Worm (Caenorhabditis elegans) whole organism, late embryonic: ENCODE data around the gene R09F10.8.

Experiments used
- ceh-30 ChIP-seq: fragments of 150-350 bp; optimal IDR thresholded peaks from 2 replicates; lab custom pipeline; 2014; ENCODE audit warnings: missing biosample characterization, missing genetic modification characterization
- elt-2 ChIP-seq: sonication (generic microtip); optimal IDR thresholded peaks from 2 replicates; lab custom pipeline; 2016; ENCODE audit warnings: missing genetic modification reagents, missing genetic modification characterization, missing compliant biosample characterization
- fkh-10 ChIP-seq: fragments of 150-350 bp; optimal IDR thresholded peaks from 2 replicates; lab custom pipeline; 2014; ENCODE audit warnings: missing biosample characterization, missing genetic modification reagents, missing genetic modification characterization
- hlh-6 ChIP-seq: sonication (generic microtip); optimal IDR thresholded peaks from 2 replicates; lab custom pipeline; 2016; ENCODE audit warnings: missing genotype, missing genetic modification characterization, missing compliant biosample characterization
- lim-6 ChIP-seq: sonication (generic microtip); optimal IDR thresholded peaks from 2 replicates; lab custom pipeline; 2016; ENCODE audit warnings: missing genetic modification characterization, missing compliant biosample characterization
- nfya-1 ChIP-seq: sonication (generic microtip); optimal IDR thresholded peaks from 2 replicates; lab custom pipeline; 2017; ENCODE audit warnings: missing genetic modification characterization, mild to moderate bottlenecking, missing compliant biosample characterization, antibody characterized with exemption, moderate library complexity
- nhr-232 ChIP-seq: sonication (generic microtip); optimal IDR thresholded peaks from 2 replicates; lab custom pipeline; 2016; ENCODE audit warnings: missing genetic modification characterization, missing compliant biosample characterization
- pqm-1 ChIP-seq: sonication (generic microtip); optimal IDR thresholded peaks from 2 replicates; lab custom pipeline; 2016; ENCODE audit warnings: missing genetic modification characterization, missing compliant biosample characterization
- tbx-7 ChIP-seq: sonication (generic microtip); optimal IDR thresholded peaks from 2 replicates; lab custom pipeline; 2016; ENCODE audit warnings: missing genotype, missing genetic modification characterization, missing compliant biosample characterization
- unc-55 ChIP-seq: sonication (generic microtip); optimal IDR thresholded peaks from 2 replicates; lab custom pipeline; 2017; ENCODE audit warnings: missing biosample characterization, missing genetic modification reagents, missing genetic modification characterization

ce11 chrX:8354284-8354784 is 28.1 kb upstream of the R09F10.8 start:
- TF ChIP-seq nfya-1 (tag; lab: Kevin White, UChicago) = no peak
- no peak for TF ChIP-seq pqm-1 (tag; lab: Kevin White, UChicago)
- no peak for TF ChIP-seq unc-55 (GFP tag; lab: Kevin White, UChicago)
- TF ChIP-seq nhr-232 (tag; lab: Kevin White, UChicago) = no peak
- TF ChIP-seq ceh-30 (tag; lab: Kevin White, UChicago) = no peak
- TF ChIP-seq elt-2 = no peak
- TF ChIP-seq hlh-6 (tag; lab: Kevin White, UChicago) = no peak
- TF ChIP-seq tbx-7 = no peak
- no peak for TF ChIP-seq fkh-10
- no peak for TF ChIP-seq lim-6 (tag; lab: Kevin White, UChicago)
